Worm (Caenorhabditis elegans): Measurements from ENCODE around the gene C43D7.8.

ce11 chrV:19325436-19325835 is 14.1 kb upstream of the C43D7.8 start:
- TF ChIP-seq nhr-111 (GFP tag; optimal IDR thresholded peaks at IDR 0.05) (no peak), unc-39 (tag; optimal IDR thresholded peaks at IDR 0.05) (no peak), lin-15B (tag; optimal IDR thresholded peaks at IDR 0.05) (no peak), egl-27 (tag; optimal IDR thresholded peaks at IDR 0.05) (no peak), nhr-11 (tag; optimal IDR thresholded peaks at IDR 0.05) (no peak)

All from whole organism, L4 larva.